Worm (Caenorhabditis elegans): ENCODE results near the gene vars-1.

DNA sequence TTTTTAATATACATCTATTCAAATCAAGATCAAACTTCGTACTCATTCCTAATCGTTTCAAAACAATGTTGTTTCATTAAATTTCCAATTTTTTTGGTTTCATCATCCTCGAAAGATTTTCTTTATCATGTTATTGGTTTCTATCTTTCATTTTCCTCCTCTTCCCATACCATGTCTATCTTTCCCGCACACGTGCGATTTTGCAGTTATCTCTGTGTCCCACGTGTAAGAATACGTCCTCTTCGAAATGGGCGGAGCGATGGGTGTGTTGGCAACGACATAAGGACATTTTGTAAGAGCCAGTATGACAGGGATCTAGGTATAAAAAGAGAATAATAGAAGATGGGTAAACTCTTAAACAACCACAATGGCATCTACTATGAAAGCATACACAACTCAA, 4.9 kb upstream of the vars-1 start, which contains the start of gene F43H9.4:
- TF ChIP-seq zag-1 (tag; optimal IDR thresholded peaks at IDR 0.05) (no peak), ama-1 (optimal IDR thresholded peaks at IDR 0.05) (no peak), unc-62 (GFP tag; optimal IDR thresholded peaks at IDR 0.05) (no peak), aly-2 (tag; optimal IDR thresholded peaks at IDR 0.05) (no peak), egl-27 (tag; optimal IDR thresholded peaks at IDR 0.05) (no peak)

Measured in whole organism, L2 larva.